Worm (Caenorhabditis elegans) whole organism, L4/young adult: ENCODE measurements around the gene ints-2.

ENCODE experiments used
- dao-5 ChIP-seq: sonication (generic microtip); optimal IDR thresholded peaks from 2 replicates; lab custom pipeline; 2016; ENCODE audit warnings: missing genotype, missing genetic modification characterization, moderate library complexity, missing compliant biosample characterization
- him-1 ChIP-seq: sonication (generic microtip); optimal IDR thresholded peaks from 2 replicates; lab custom pipeline; 2016; ENCODE audit warnings: missing genotype, missing genetic modification reagents, missing genetic modification characterization, missing compliant biosample characterization

ce11 chrV:14141846-14142245 is 43.6 kb upstream of the ints-2 start:
- TF ChIP-seq him-1 (tag; lab: Kevin White, UChicago) (no peak), dao-5 (no peak)
